Worm (Caenorhabditis elegans) whole organism, late embryonic: ENCODE results near the gene vab-8.

Experiments used
- ceh-34 ChIP-seq: sonication (generic microtip); optimal IDR thresholded peaks from 2 replicates; lab custom pipeline; 2016; ENCODE audit warnings: mild to moderate bottlenecking, missing genetic modification characterization, missing compliant biosample characterization
- fkh-6 ChIP-seq: sonication (generic microtip); optimal IDR thresholded peaks from 2 replicates; lab custom pipeline; 2016; ENCODE audit warnings: missing genetic modification characterization, missing compliant biosample characterization
- lin-11 ChIP-seq: fragments of 200-800 bp; sonication (Bioruptor generic); optimal IDR thresholded peaks from 2 replicates; lab custom pipeline; 2018; ENCODE audit warnings: mild to moderate bottlenecking, missing genetic modification characterization, missing compliant biosample characterization
- sox-2 ChIP-seq: fragments of 200-800 bp; sonication (Bioruptor generic); IDR thresholded peaks from 2 replicates; pipeline ENCODE4 v1.3.6; 2022; ENCODE audit warnings: missing genetic modification reagents, missing genetic modification characterization, missing compliant biosample characterization

ce11 chrV:12211090-12211489 lies 2.0 kb upstream of the vab-8 start:
- TF ChIP-seq ceh-34 (tag; lab: Kevin White, UChicago) (no peak), sox-2 (no peak), lin-11 (no peak), fkh-6 (tag; lab: Kevin White, UChicago) (no peak)
